Fruit fly (Drosophila melanogaster) whole organism, embryonic: ENCODE measurements around the gene CG42592.

ENCODE experiments used
- B-H2 ChIP-seq: fragments of 200-800 bp; sonication (Bioruptor generic); optimal IDR thresholded peaks from 2 replicates; lab custom pipeline; 2018; ENCODE audit warnings: missing biosample characterization, mild to moderate bottlenecking, missing genetic modification characterization
- CG10979 ChIP-seq: fragments of 200-800 bp; sonication (Bioruptor generic); optimal IDR thresholded peaks from 2 replicates; lab custom pipeline; 2018; ENCODE audit warnings: missing biosample characterization, mild to moderate bottlenecking, missing genetic modification characterization, moderate library complexity
- CG12659 ChIP-seq: fragments of 200-800 bp; sonication (Bioruptor generic); optimal IDR thresholded peaks from 3 replicates; lab custom pipeline; 2017; ENCODE audit warnings: mild to moderate bottlenecking, missing biosample characterization, missing genetic modification reagents, missing genetic modification characterization
- CG14050 ChIP-seq: fragments of 200-800 bp; sonication (Bioruptor generic); IDR thresholded peaks from 3 replicates; pipeline ENCODE4 v1.3.6; 2022; ENCODE audit warnings: missing biosample characterization, missing genetic modification characterization
- CG15269 ChIP-seq: fragments of 200-800 bp; sonication (Bioruptor generic); optimal IDR thresholded peaks from 2 replicates; lab custom pipeline; 2018; ENCODE audit warnings: missing biosample characterization, mild to moderate bottlenecking, missing genetic modification characterization, moderate library complexity
- CG16813 ChIP-seq: fragments of 200-800 bp; sonication (Bioruptor generic); IDR thresholded peaks from 3 replicates; pipeline ENCODE4 v1.3.6; 2022; ENCODE audit warnings: missing biosample characterization, missing genetic modification characterization; ENCODE audit not compliant: partially characterized antibody
- CG16863 ChIP-seq: fragments of 200-800 bp; sonication (Bioruptor generic); optimal IDR thresholded peaks from 3 replicates; lab custom pipeline; 2016; ENCODE audit warnings: missing biosample characterization, missing genetic modification characterization
- CG18011 ChIP-seq: fragments of 200-800 bp; sonication (Bioruptor generic); optimal IDR thresholded peaks from 2 replicates; lab custom pipeline; 2017; ENCODE audit warnings: missing biosample characterization, missing genetic modification characterization, mild to moderate bottlenecking, moderate library complexity, missing genotype
- CG1832 ChIP-seq: fragments of 200-800 bp; sonication (Bioruptor generic); optimal IDR thresholded peaks from 2 replicates; lab custom pipeline; 2017; ENCODE audit warnings: missing biosample characterization, mild to moderate bottlenecking, missing genetic modification characterization, inconsistent platforms
- CG2120 ChIP-seq: fragments of 200-800 bp; sonication (Bioruptor generic); optimal IDR thresholded peaks from 3 replicates; lab custom pipeline; 2016; ENCODE audit warnings: missing biosample characterization, missing genetic modification characterization
- CG30403 ChIP-seq: fragments of 200-800 bp; sonication (Bioruptor generic); optimal IDR thresholded peaks from 3 replicates; lab custom pipeline; 2016; ENCODE audit warnings: missing biosample characterization, missing genetic modification characterization
- CG30431 ChIP-seq: fragments of 200-800 bp; sonication (Bioruptor generic); optimal IDR thresholded peaks from 2 replicates; lab custom pipeline; 2017; ENCODE audit warnings: missing biosample characterization, missing genetic modification characterization
- CG42726 ChIP-seq: fragments of 200-800 bp; sonication (Bioruptor generic); IDR thresholded peaks from 2 replicates; pipeline ENCODE4 v1.3.6; 2022; ENCODE audit warnings: missing biosample characterization, missing genetic modification characterization; ENCODE audit not compliant: partially characterized antibody
- CG4730 ChIP-seq: fragments of 200-800 bp; sonication (Bioruptor generic); IDR thresholded peaks from 2 replicates; pipeline ENCODE4 v1.3.6; 2022; ENCODE audit warnings: missing biosample characterization, missing genetic modification characterization
- CG9797 ChIP-seq: fragments of 200-800 bp; sonication (Bioruptor generic); optimal IDR thresholded peaks from 3 replicates; lab custom pipeline; 2018; ENCODE audit warnings: missing biosample characterization, mild to moderate bottlenecking, missing genetic modification characterization
- CkIIα-i1 ChIP-seq: fragments of 200-800 bp; sonication (Bioruptor generic); IDR thresholded peaks from 2 replicates; pipeline ENCODE4 v1.3.6; 2022; ENCODE audit warnings: missing biosample characterization, missing genetic modification characterization
- CrebB ChIP-seq: fragments of 200-800 bp; sonication (Bioruptor generic); optimal IDR thresholded peaks from 3 replicates; lab custom pipeline; 2018; ENCODE audit warnings: missing biosample characterization, mild to moderate bottlenecking, missing genetic modification characterization
- Dip3 ChIP-seq: fragments of 200-800 bp; sonication (Bioruptor generic); optimal IDR thresholded peaks from 3 replicates; lab custom pipeline; 2016; ENCODE audit warnings: missing biosample characterization, missing genetic modification characterization
- E2f2 ChIP-seq: fragments of 200-800 bp; sonication (Bioruptor generic); IDR thresholded peaks from 2 replicates; pipeline ENCODE4 v1.3.6; 2022; ENCODE audit warnings: missing biosample characterization, missing genetic modification characterization
- GATAe ChIP-seq: fragments of 200-800 bp; sonication (Bioruptor generic); conservative IDR thresholded peaks from 2 replicates; pipeline ENCODE4 v1.3.6; 2022; ENCODE audit warnings: missing biosample characterization, missing genetic modification characterization
- HLH3B ChIP-seq: fragments of 200-800 bp; sonication (Bioruptor generic); IDR thresholded peaks from 2 replicates; pipeline ENCODE4 v1.3.6; 2022; ENCODE audit warnings: missing biosample characterization, missing genetic modification characterization
- HLH4C ChIP-seq: fragments of 200-800 bp; sonication (Bioruptor generic); IDR thresholded peaks from 3 replicates; pipeline ENCODE4 v1.3.6; 2022; ENCODE audit warnings: missing biosample characterization, missing genetic modification characterization; ENCODE audit not compliant: partially characterized antibody
- Hr3 ChIP-seq: fragments of 200-800 bp; sonication (Bioruptor generic); optimal IDR thresholded peaks from 3 replicates; lab custom pipeline; 2016; ENCODE audit warnings: missing biosample characterization, missing genetic modification characterization
- Lim3 ChIP-seq: fragments of 200-800 bp; sonication (Bioruptor generic); IDR thresholded peaks from 2 replicates; pipeline ENCODE4 v1.3.6; 2022; ENCODE audit warnings: missing biosample characterization, missing genetic modification characterization
- MESR4 ChIP-seq: fragments of 200-800 bp; sonication (Bioruptor generic); optimal IDR thresholded peaks from 2 replicates; lab custom pipeline; 2018; ENCODE audit warnings: missing biosample characterization, mild to moderate bottlenecking, missing genetic modification characterization, moderate library complexity
- NC2α ChIP-seq: fragments of 200-800 bp; sonication (Bioruptor generic); optimal IDR thresholded peaks from 2 replicates; lab custom pipeline; 2016; ENCODE audit warnings: missing biosample characterization, missing genetic modification characterization
- Nf-YC ChIP-seq: fragments of 200-800 bp; optimal IDR thresholded peaks from 3 replicates; lab custom pipeline; 2019; ENCODE audit warnings: missing biosample characterization, mild to moderate bottlenecking, missing genetic modification characterization, moderate library complexity
- PHDP ChIP-seq: fragments of 200-800 bp; sonication (Bioruptor generic); optimal IDR thresholded peaks from 3 replicates; lab custom pipeline; 2018; ENCODE audit warnings: missing biosample characterization, mild to moderate bottlenecking, missing genetic modification characterization, moderate library complexity
- Pdp1 ChIP-seq, 2 experiments: fragments of 200-800 bp; sonication (Bioruptor generic); optimal IDR thresholded peaks; 3 replicates each; lab custom pipeline; 2016; ENCODE audit warnings: missing biosample characterization in 2 of 2, missing genetic modification characterization in 2 of 2, mild to moderate bottlenecking in 1 of 2, moderate library complexity in 1 of 2
- Ptx1 ChIP-seq: fragments of 200-800 bp; sonication (Bioruptor generic); IDR thresholded peaks from 2 replicates; pipeline ENCODE4 v1.3.6; 2022; ENCODE audit warnings: missing biosample characterization, missing genetic modification characterization
- Trl ChIP-seq, 3 experiments: fragments of >200 bp in 2 of 3; fragments of 200-800 bp in 1 of 3; sonication (Bioruptor generic) in 1 of 3; optimal IDR thresholded peaks; 2 replicates in 1 of 3; 3 replicates in 2 of 3; lab custom pipeline; 2016 to 2017; ENCODE audit warnings: missing biosample characterization in 1 of 3, missing genetic modification characterization in 1 of 3
- chn ChIP-seq: fragments of 200-800 bp; sonication (Bioruptor generic); optimal IDR thresholded peaks from 2 replicates; lab custom pipeline; 2016; ENCODE audit warnings: missing biosample characterization, missing genetic modification characterization
- da ChIP-seq: fragments of 200-800 bp; sonication (Bioruptor generic); optimal IDR thresholded peaks from 2 replicates; lab custom pipeline; 2016; ENCODE audit warnings: missing biosample characterization, missing genetic modification characterization
- dm ChIP-seq: fragments of 200-800 bp; sonication (Bioruptor generic); optimal IDR thresholded peaks from 3 replicates; lab custom pipeline; 2016; ENCODE audit warnings: missing biosample characterization, missing genetic modification characterization
- dysf ChIP-seq: fragments of 200-800 bp; sonication (Bioruptor generic); IDR thresholded peaks from 3 replicates; pipeline ENCODE4 v1.3.6; 2022; ENCODE audit warnings: missing biosample characterization, missing genetic modification characterization
- gem ChIP-seq: fragments of 200-800 bp; sonication (Bioruptor generic); optimal IDR thresholded peaks from 2 replicates; lab custom pipeline; 2019; ENCODE audit warnings: missing biosample characterization, mild to moderate bottlenecking, missing genetic modification characterization, moderate library complexity
- her ChIP-seq: fragments of 200-800 bp; sonication (Bioruptor generic); optimal IDR thresholded peaks from 2 replicates; lab custom pipeline; 2016; ENCODE audit warnings: missing biosample characterization, missing genetic modification characterization
- lilli ChIP-seq: fragments of 200-800 bp; sonication (Bioruptor generic); optimal IDR thresholded peaks from 3 replicates; lab custom pipeline; 2016; ENCODE audit warnings: missing biosample characterization, missing genetic modification characterization
- lov ChIP-seq, 2 experiments: fragments of 200-800 bp in 1 of 2; fragments of >200 bp in 1 of 2; sonication (Bioruptor generic) in 1 of 2; IDR thresholded peaks in 1 of 2; optimal IDR thresholded peaks in 1 of 2; 2 replicates in 1 of 2; 3 replicates in 1 of 2; pipeline versions ENCODE4 v1.3.6 to Lab custom; 2017 to 2022; ENCODE audit warnings: missing biosample characterization in 1 of 2, missing genetic modification characterization in 1 of 2
- nerfin-1 ChIP-seq: fragments of 200-800 bp; sonication (Bioruptor generic); optimal IDR thresholded peaks from 3 replicates; lab custom pipeline; 2019; ENCODE audit warnings: missing biosample characterization, mild to moderate bottlenecking, missing genetic modification characterization, moderate library complexity
- prd ChIP-seq, 3 experiments: fragments of >200 bp in 2 of 3; fragments of 200-800 bp in 1 of 3; sonication (Bioruptor generic) in 1 of 3; optimal IDR thresholded peaks in 2 of 3; IDR thresholded peaks in 1 of 3; 2 replicates in 2 of 3; 3 replicates in 1 of 3; pipeline versions ENCODE4 v1.3.6 to Lab custom; 2017 to 2022; ENCODE audit warnings: missing biosample characterization in 1 of 3, missing genetic modification characterization in 1 of 3
- ranshi ChIP-seq: fragments of 200-800 bp; sonication (Bioruptor generic); IDR thresholded peaks from 2 replicates; pipeline ENCODE4 v1.3.6; 2022; ENCODE audit warnings: missing biosample characterization, missing genetic modification characterization
- sens-2 ChIP-seq: fragments of 200-800 bp; sonication (Bioruptor generic); IDR thresholded peaks from 2 replicates; pipeline ENCODE4 v1.3.6; 2022; ENCODE audit warnings: missing biosample characterization, missing genetic modification characterization
- sug ChIP-seq: fragments of 200-800 bp; optimal IDR thresholded peaks from 2 replicates; lab custom pipeline; 2019; ENCODE audit warnings: missing biosample characterization, mild to moderate bottlenecking, missing genetic modification characterization, moderate library complexity
- tap ChIP-seq: fragments of 200-800 bp; optimal IDR thresholded peaks from 3 replicates; lab custom pipeline; 2019; ENCODE audit warnings: missing biosample characterization, mild to moderate bottlenecking, missing genetic modification characterization, moderate library complexity
- tin ChIP-seq: fragments of 200-800 bp; sonication (Bioruptor generic); optimal IDR thresholded peaks from 3 replicates; lab custom pipeline; 2016; ENCODE audit warnings: missing biosample characterization, missing genetic modification characterization
- unpg ChIP-seq: fragments of 200-800 bp; sonication (Bioruptor generic); optimal IDR thresholded peaks from 3 replicates; lab custom pipeline; 2018; ENCODE audit warnings: missing biosample characterization, mild to moderate bottlenecking, missing genetic modification characterization, moderate library complexity
- zfh1 ChIP-seq: fragments of 200-800 bp; sonication (Bioruptor generic); IDR thresholded peaks from 3 replicates; pipeline ENCODE4 v1.3.6; 2022; ENCODE audit warnings: missing biosample characterization, missing genetic modification characterization

Gene CG42592

DNA sequence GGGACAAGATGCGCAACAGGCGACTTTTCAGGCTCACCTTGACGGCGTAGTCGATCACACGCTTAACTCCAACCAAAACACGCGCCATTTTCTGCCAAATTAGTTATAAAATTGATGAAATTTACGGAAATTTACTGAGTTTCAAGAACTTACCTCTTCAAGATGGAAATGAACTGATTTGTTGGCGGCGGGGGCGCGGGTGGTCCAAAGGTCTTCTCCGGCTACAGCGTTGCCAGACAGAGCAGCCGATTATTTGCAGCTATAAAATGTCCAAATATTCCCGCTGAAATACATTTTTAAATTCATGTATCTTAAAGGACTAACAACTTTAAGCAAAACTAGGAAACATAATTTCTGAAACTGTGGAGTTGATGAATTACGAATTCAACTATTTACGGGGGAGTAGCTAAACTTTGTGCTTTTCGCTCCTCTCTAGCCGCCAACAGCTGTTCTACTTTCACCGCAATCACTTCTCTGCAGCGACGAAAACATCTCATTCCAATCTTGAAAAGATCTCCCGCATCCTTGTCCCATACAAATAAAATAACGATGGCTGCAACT lies 33.3 kb downstream of the CG42592 start, which contains the start of the genes Etfb and CG7789 (continued):
- TF ChIP-seq CG9797 (GFP tag; lab: Kevin White, UChicago) (peak; percentile 36), NC2α (GFP tag; lab: Kevin White, UChicago) (no peak), MESR4 (GFP tag; lab: Kevin White, UChicago) (peak; percentile 64), sug (no peak), Trl (optimal IDR thresholded peaks at IDR 0.05; lab: Kevin White, UChicago) (no peak), Trl (GFP tag; optimal IDR thresholded peaks at IDR 0.05; lab: Kevin White, UChicago) (peak; percentile 67), Ptx1 (GFP tag; lab: Robert Waterston, UW) (peak; percentile 78), da (GFP tag; lab: Kevin White, UChicago) (peak; percentile 63), CG10979 (peak; percentile 34), CG30403 (GFP tag; lab: Kevin White, UChicago) (peak; percentile 88), CG30431 (peak; percentile 39), CG4730 (peak; percentile 66), CG2120 (GFP tag; lab: Kevin White, UChicago) (peak; percentile 92), CG12659 (GFP tag; lab: Kevin White, UChicago) (peak; percentile 86), dm (GFP tag; lab: Kevin White, UChicago) (peak; percentile 72), tap (tag; lab: Kevin White, UChicago) (no peak), Hr3 (GFP tag; lab: Kevin White, UChicago) (peak; percentile 74), lilli (GFP tag; lab: Kevin White, UChicago) (peak; percentile 88), her (peak; percentile 73), GATAe (GFP tag; lab: Robert Waterston, UW) (peak; percentile 59; the same call in 1 of the 2 replicates), HLH4C (GFP tag; lab: Robert Waterston, UW) (peak; percentile 65), CG16813 (GFP tag; lab: Robert Waterston, UW) (peak; percentile 82), nerfin-1 (tag; lab: Kevin White, UChicago) (no peak), Pdp1 (GFP tag; optimal IDR thresholded peaks at IDR 0.05; lab: Kevin White, UChicago) (peak; percentile 78 to 87), Dip3 (GFP tag; lab: Kevin White, UChicago) (peak; percentile 69), CrebB (tag; lab: Kevin White, UChicago) (peak; percentile 73), PHDP (no peak), CG18011 (GFP tag; lab: Kevin White, UChicago) (peak; percentile 42), Nf-YC (tag; lab: Kevin White, UChicago) (peak; percentile 74), Lim3 (GFP tag; lab: Robert Waterston, UW) (no peak), B-H2 (GFP tag; lab: Kevin White, UChicago) (no peak), E2f2 (peak; percentile 70), CG1832 (GFP tag; lab: Kevin White, UChicago) (no peak), lov (optimal IDR thresholded peaks at IDR 0.05; lab: Kevin White, UChicago) (no peak), lov (GFP tag; IDR thresholded peaks at IDR 0.05; lab: Robert Waterston, UW) (0 out of 3 replicates have a peak, but pooled peaks have one; percentile 16), CG42726 (GFP tag; lab: Robert Waterston, UW) (peak; percentile 60; the same call in 1 of the 2 replicates), CkIIα-i1 (GFP tag; lab: Robert Waterston, UW) (no peak), HLH3B (GFP tag; lab: Robert Waterston, UW) (peak; percentile 67), tin (GFP tag; lab: Kevin White, UChicago) (peak; percentile 68), ranshi (GFP tag; lab: Robert Waterston, UW) (peak; percentile 67), gem (tag; lab: Kevin White, UChicago) (no peak), CG15269 (tag; lab: Kevin White, UChicago) (no peak), unpg (GFP tag; lab: Kevin White, UChicago) (no peak), CG14050 (GFP tag; lab: Robert Waterston, UW) (peak; percentile 17; the same call in 1 of the 3 replicates), sens-2 (GFP tag; lab: Robert Waterston, UW) (peak; percentile 70; the same call in 1 of the 2 replicates), zfh1 (GFP tag; lab: Robert Waterston, UW) (peak; percentile 78), CG16863 (peak; percentile 64), prd (optimal IDR thresholded peaks at IDR 0.05; lab: Kevin White, UChicago) (no peak), prd (GFP tag; IDR thresholded peaks at IDR 0.05; lab: Robert Waterston, UW) (peak; percentile 80), chn (peak; percentile 51), dysf (GFP tag; lab: Robert Waterston, UW) (peak; percentile 82)
